Fruit fly (Drosophila melanogaster): ENCODE data around the gene lost.

- TF ChIP-seq CG7045 (GFP tag; optimal IDR thresholded peaks at IDR 0.05) (no peak), CG12768 (GFP tag; optimal IDR thresholded peaks at IDR 0.05) (no peak), CG11617 (GFP tag; optimal IDR thresholded peaks at IDR 0.05) (no peak), Mnt (GFP tag; optimal IDR thresholded peaks at IDR 0.05) (no peak), cnc (optimal IDR thresholded peaks at IDR 0.05) (no peak)
These were observed 5.3 kb upstream of the lost start, which contains the start of gene CG9855 for dm6 chr3R:4397403-4398079.
